Worm (Caenorhabditis elegans) whole organism, L1 larva: ENCODE data around the gene B0001.7.

Source experiments
- F16B12.6 ChIP-seq: fragments of 150-350 bp; optimal IDR thresholded peaks from 2 replicates; lab custom pipeline; 2014; ENCODE audit warnings: missing biosample characterization, missing genetic modification characterization
- Y116A8C.19 ChIP-seq: sonication (generic microtip); optimal IDR thresholded peaks from 2 replicates; lab custom pipeline; 2016; ENCODE audit warnings: missing compliant biosample characterization, missing genetic modification characterization, borderline replicate concordance
- ceh-63 ChIP-seq: fragments of 200-800 bp; sonication (Bioruptor generic); optimal IDR thresholded peaks from 2 replicates; lab custom pipeline; 2018; ENCODE audit warnings: mild to moderate bottlenecking, missing genetic modification characterization, missing compliant biosample characterization
- ceh-8 ChIP-seq: fragments of 200-800 bp; sonication (Bioruptor generic); optimal IDR thresholded peaks from 2 replicates; lab custom pipeline; 2018; ENCODE audit warnings: mild to moderate bottlenecking, missing genetic modification characterization, moderate library complexity, missing compliant biosample characterization
- ceh-82 ChIP-seq, 3 experiments: fragments of 150-350 bp in 1 of 3; sonication (generic microtip) in 2 of 3; optimal IDR thresholded peaks; 2 replicates each; lab custom pipeline; 2014 to 2017; ENCODE audit warnings: missing biosample characterization in 3 of 3, missing genetic modification characterization in 3 of 3
- dpl-1 ChIP-seq, 3 experiments: fragments of 150-350 bp in 2 of 3; sonication (generic microtip) in 1 of 3; optimal IDR thresholded peaks; 2 replicates each; lab custom pipeline; 2014 to 2017; ENCODE audit warnings: missing biosample characterization in 3 of 3, missing genetic modification characterization in 3 of 3, missing genetic modification reagents in 3 of 3
- dsc-1 ChIP-seq: sonication (generic microtip); optimal IDR thresholded peaks from 2 replicates; lab custom pipeline; 2016; ENCODE audit warnings: mild to moderate bottlenecking, missing genetic modification characterization, missing compliant biosample characterization
- efl-1 ChIP-seq, 4 experiments: fragments of 150-350 bp; optimal IDR thresholded peaks in 3 of 4; peaks in 1 of 4; 1 replicate in 1 of 4; 2 replicates in 3 of 4; lab custom pipeline; 2014; ENCODE audit warnings: missing biosample characterization in 2 of 4, missing genetic modification characterization in 2 of 4, missing genetic modification reagents in 2 of 4
- egl-13 ChIP-seq: sonication (generic microtip); optimal IDR thresholded peaks from 2 replicates; lab custom pipeline; 2016; ENCODE audit warnings: missing genotype, missing genetic modification reagents, missing genetic modification characterization, missing compliant biosample characterization
- elt-2 ChIP-seq: sonication (generic microtip); optimal IDR thresholded peaks from 2 replicates; lab custom pipeline; 2016; ENCODE audit warnings: missing genetic modification characterization, mild to moderate bottlenecking, inconsistent platforms, missing compliant biosample characterization, missing genetic modification reagents
- elt-3 ChIP-seq, 6 experiments: fragments of 150-350 bp in 1 of 6; sonication (generic microtip); optimal IDR thresholded peaks; 2 replicates each; lab custom pipeline; 2017 to 2018; ENCODE audit warnings: missing biosample characterization in 6 of 6, missing genetic modification characterization in 6 of 6, inconsistent platforms in 1 of 6
- fkh-10 ChIP-seq: sonication (generic microtip); optimal IDR thresholded peaks from 2 replicates; lab custom pipeline; 2017; ENCODE audit warnings: missing biosample characterization, missing genetic modification reagents, missing genetic modification characterization
- fkh-4 ChIP-seq: sonication (generic microtip); optimal IDR thresholded peaks from 2 replicates; lab custom pipeline; 2016; ENCODE audit warnings: missing compliant biosample characterization, missing genetic modification characterization, borderline replicate concordance
- isw-1 ChIP-seq: fragments of 200-800 bp; sonication (Bioruptor generic); IDR thresholded peaks from 2 replicates; pipeline ENCODE4 v1.3.6; 2022; ENCODE audit warnings: missing genetic modification characterization, missing compliant biosample characterization
- lin-14 ChIP-seq: fragments of 200-800 bp; sonication (Bioruptor generic); optimal IDR thresholded peaks from 2 replicates; lab custom pipeline; 2018; ENCODE audit warnings: mild to moderate bottlenecking, missing genetic modification characterization, moderate library complexity, missing compliant biosample characterization
- lin-35 ChIP-seq, 2 experiments: fragments of 150-350 bp; optimal IDR thresholded peaks; 2 replicates each; lab custom pipeline; 2014; ENCODE audit warnings: missing biosample characterization in 2 of 2, missing genetic modification characterization in 2 of 2, missing genetic modification reagents in 2 of 2
- lsy-2 ChIP-seq, 2 experiments: fragments of 150-350 bp; optimal IDR thresholded peaks; 2 replicates each; lab custom pipeline; 2014; ENCODE audit warnings: missing biosample characterization in 2 of 2, missing genetic modification characterization in 2 of 2
- mdl-1 ChIP-seq, 2 experiments: fragments of 150-350 bp; optimal IDR thresholded peaks; 2 replicates each; lab custom pipeline; 2014 to 2017; ENCODE audit warnings: missing biosample characterization in 2 of 2, missing genetic modification characterization in 2 of 2, inconsistent platforms in 1 of 2
- mep-1 ChIP-seq: fragments of 150-350 bp; optimal IDR thresholded peaks from 2 replicates; lab custom pipeline; 2014; ENCODE audit warnings: missing biosample characterization, missing genetic modification characterization
- nhr-19 ChIP-seq: fragments of 200-800 bp; sonication (Bioruptor generic); conservative IDR thresholded peaks from 2 replicates; pipeline ENCODE4 v1.3.6; 2022; ENCODE audit warnings: missing genetic modification characterization, missing compliant biosample characterization
- nhr-20 ChIP-seq: sonication (generic microtip); optimal IDR thresholded peaks from 2 replicates; lab custom pipeline; 2016; ENCODE audit warnings: mild to moderate bottlenecking, missing genetic modification characterization, missing compliant biosample characterization
- nhr-47 ChIP-seq: sonication (generic microtip); optimal IDR thresholded peaks from 2 replicates; lab custom pipeline; 2016; ENCODE audit warnings: mild to moderate bottlenecking, missing genetic modification characterization, moderate library complexity, missing compliant biosample characterization
- nhr-71 ChIP-seq: sonication (generic microtip); optimal IDR thresholded peaks from 2 replicates; lab custom pipeline; 2016; ENCODE audit warnings: mild to moderate bottlenecking, missing genetic modification characterization, moderate library complexity, missing compliant biosample characterization
- pag-3 ChIP-seq: sonication (generic microtip); optimal IDR thresholded peaks from 2 replicates; lab custom pipeline; 2017; ENCODE audit warnings: missing genetic modification characterization, mild to moderate bottlenecking, missing compliant biosample characterization, antibody characterized with exemption, borderline replicate concordance; ENCODE audit not compliant: insufficient read depth
- rnt-1 ChIP-seq: sonication (generic microtip); optimal IDR thresholded peaks from 2 replicates; lab custom pipeline; 2016; ENCODE audit warnings: mild to moderate bottlenecking, missing genetic modification characterization, moderate library complexity, missing compliant biosample characterization
- snpc-4 ChIP-seq: fragments of 150-350 bp; optimal IDR thresholded peaks from 2 replicates; lab custom pipeline; 2014; ENCODE audit warnings: missing biosample characterization, missing genetic modification characterization
- snu-23 ChIP-seq: sonication (generic microtip); optimal IDR thresholded peaks from 2 replicates; lab custom pipeline; 2016; ENCODE audit warnings: missing genetic modification characterization, missing compliant biosample characterization
- sox-4 ChIP-seq: sonication (generic microtip); optimal IDR thresholded peaks from 2 replicates; lab custom pipeline; 2016; ENCODE audit warnings: missing genetic modification characterization, missing compliant biosample characterization
- swsn-7 ChIP-seq: sonication (generic microtip); optimal IDR thresholded peaks from 2 replicates; lab custom pipeline; 2016; ENCODE audit warnings: missing genetic modification characterization, missing compliant biosample characterization
- tbx-2 ChIP-seq: sonication (generic microtip); optimal IDR thresholded peaks from 2 replicates; lab custom pipeline; 2016; ENCODE audit warnings: missing genetic modification characterization, missing compliant biosample characterization
- tlp-1 ChIP-seq: fragments of 150-350 bp; optimal IDR thresholded peaks from 2 replicates; lab custom pipeline; 2014; ENCODE audit warnings: missing biosample characterization, missing genetic modification characterization
- unc-130 ChIP-seq: fragments of 150-350 bp; optimal IDR thresholded peaks from 2 replicates; lab custom pipeline; 2017; ENCODE audit warnings: missing biosample characterization, missing genetic modification characterization, inconsistent platforms
- unc-30 ChIP-seq: sonication (generic microtip); optimal IDR thresholded peaks from 2 replicates; lab custom pipeline; 2017; ENCODE audit warnings: missing biosample characterization, missing genetic modification characterization
- zag-1 ChIP-seq: fragments of 150-350 bp; optimal IDR thresholded peaks from 2 replicates; lab custom pipeline; 2014; ENCODE audit warnings: missing biosample characterization, missing genetic modification characterization
- zip-4 ChIP-seq: fragments of 200-800 bp; sonication (Bioruptor generic); optimal IDR thresholded peaks from 2 replicates; lab custom pipeline; 2018; ENCODE audit warnings: mild to moderate bottlenecking, missing genetic modification characterization, moderate library complexity, missing compliant biosample characterization

B0001.7 gene

DNA sequence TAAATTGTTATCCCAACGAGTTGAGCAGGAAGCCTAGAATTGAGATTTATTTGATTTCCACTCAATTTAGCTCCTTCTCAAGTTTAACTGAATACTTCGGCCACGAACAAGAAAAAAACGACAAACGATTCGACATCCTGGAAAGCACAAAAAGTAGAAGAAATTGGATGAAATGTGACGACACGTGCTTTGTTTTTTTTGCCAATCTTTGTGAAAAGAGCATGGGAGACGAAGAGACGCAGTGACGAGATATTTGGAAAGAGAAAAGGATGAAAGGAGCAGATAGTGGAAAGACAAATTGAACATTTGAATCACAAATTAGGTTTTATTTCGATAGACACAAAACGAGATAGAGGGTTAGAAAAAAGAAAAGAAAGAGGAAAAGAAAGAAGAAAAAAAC lies 39.5 kb downstream of the B0001.7 start:
- no peak for TF ChIP-seq nhr-20 (tag; lab: Kevin White, UChicago)
- peak; percentile 16 for TF ChIP-seq swsn-7
- no peak for TF ChIP-seq elt-2 (tag; lab: Kevin White, UChicago)
- TF ChIP-seq ceh-63 (GFP tag; lab: Kevin White, UChicago), result peak; percentile 56
- TF ChIP-seq ceh-82 (tag; optimal IDR thresholded peaks at IDR 0.05; lab: Kevin White, UChicago), result peak in 1 of 3 experiments; percentile 6
- TF ChIP-seq tbx-2 (tag; lab: Kevin White, UChicago), result peak; percentile 19
- no peak for TF ChIP-seq dsc-1 (tag; lab: Kevin White, UChicago)
- no peak for TF ChIP-seq zag-1 (tag; lab: Kevin White, UChicago)
- no peak for TF ChIP-seq unc-30 (tag; lab: Kevin White, UChicago)
- peak in 1 of 2 experiments; percentile 5 for TF ChIP-seq efl-1 (optimal IDR thresholded peaks at IDR 0.05; lab: Kevin White, UChicago)
- no peak for TF ChIP-seq efl-1 (GFP tag; optimal IDR thresholded peaks at IDR 0.05 in 1 of 2; lab: Kevin White, UChicago)
- peak in 1 of 2 experiments; percentile 45 for TF ChIP-seq lsy-2 (tag; optimal IDR thresholded peaks at IDR 0.05; lab: Kevin White, UChicago)
- TF ChIP-seq nhr-47 (tag; lab: Kevin White, UChicago), result peak; percentile 38
- peak; percentile 51 for TF ChIP-seq nhr-71 (tag; lab: Kevin White, UChicago)
- no peak for TF ChIP-seq F16B12.6 (tag; lab: Kevin White, UChicago)
- peak; percentile 84 for TF ChIP-seq lin-14
- TF ChIP-seq sox-4, result no peak
- no peak for TF ChIP-seq isw-1 (GFP tag; lab: Robert Waterston, UW)
- no peak for TF ChIP-seq snpc-4 (tag; lab: Kevin White, UChicago)
- peak; percentile 28 for TF ChIP-seq snu-23 (GFP tag; lab: Kevin White, UChicago)
- TF ChIP-seq fkh-10 (GFP tag; lab: Kevin White, UChicago), result peak; percentile 76
- peak; percentile 28 for TF ChIP-seq rnt-1
- no peak for TF ChIP-seq elt-3 (tag; optimal IDR thresholded peaks at IDR 0.05; lab: Kevin White, UChicago)

- TF ChIP-seq efl-1 (optimal IDR thresholded peaks at IDR 0.05; lab: Kevin White, UChicago) (no peak), efl-1 (GFP tag; optimal IDR thresholded peaks at IDR 0.05 in 1 of 2; lab: Kevin White, UChicago) (no peak), nhr-71 (tag; lab: Kevin White, UChicago) (peak; percentile 67), rnt-1 (peak; percentile 65), snu-23 (GFP tag; lab: Kevin White, UChicago) (peak; percentile 47), tlp-1 (tag; lab: Kevin White, UChicago) (no peak), pag-3 (tag; lab: Kevin White, UChicago) (peak; percentile 93), lin-14 (peak; percentile 82), unc-130 (tag; lab: Kevin White, UChicago) (peak; percentile 34), nhr-19 (GFP tag; lab: Robert Waterston, UW) (peak; percentile 34), Y116A8C.19 (tag; lab: Kevin White, UChicago) (no peak), mep-1 (tag; lab: Kevin White, UChicago) (peak; percentile 8), nhr-20 (tag; lab: Kevin White, UChicago) (peak; percentile 8), lsy-2 (tag; optimal IDR thresholded peaks at IDR 0.05; lab: Kevin White, UChicago) (peak; percentile 5 to 66), mdl-1 (tag; optimal IDR thresholded peaks at IDR 0.05; lab: Kevin White, UChicago) (no peak), dpl-1 (GFP tag; optimal IDR thresholded peaks at IDR 0.05; lab: Kevin White, UChicago) (peak in 1 of 3 experiments; percentile 5), swsn-7 (no peak)
Measured at ce11 chrIV:12113056-12113455, 41.0 kb downstream of the B0001.7 start.

- TF ChIP-seq tbx-2 (tag; lab: Kevin White, UChicago), result no peak
- TF ChIP-seq Y116A8C.19 (tag; lab: Kevin White, UChicago), result no peak
- no peak for TF ChIP-seq fkh-4 (tag; lab: Kevin White, UChicago)
- no peak for TF ChIP-seq lin-35 (GFP tag; optimal IDR thresholded peaks at IDR 0.05; lab: Kevin White, UChicago)
- TF ChIP-seq snpc-4 (tag; lab: Kevin White, UChicago), result no peak
Measured at ce11 chrIV:12111477-12111876, 42.6 kb downstream of the B0001.7 start, which contains the start of gene dlc-2. dlc-2 (minus strand) TSS chrIV:12111577.

- TF ChIP-seq egl-13, result no peak
- TF ChIP-seq Y116A8C.19 (tag; lab: Kevin White, UChicago), result no peak
- no peak for TF ChIP-seq zip-4 (GFP tag; lab: Kevin White, UChicago)
- TF ChIP-seq F16B12.6 (tag; lab: Kevin White, UChicago), result no peak
- no peak for TF ChIP-seq nhr-71 (tag; lab: Kevin White, UChicago)
- no peak for TF ChIP-seq fkh-10 (GFP tag; lab: Kevin White, UChicago)
- no peak for TF ChIP-seq ceh-8
Measured at ce11 chrIV:12110339-12110738, 43.7 kb downstream of the B0001.7 start, which contains the start of gene col-129. col-129 (minus strand) TSS chrIV:12110439.
